Fruit fly (Drosophila melanogaster) whole organism, embryonic: ENCODE data around the gene Ada1-1.
A peak's percentile ranks its signal among the peaks of the same experiment; 100 is the strongest.

ENCODE experiments used
- Bdp1 ChIP-seq: fragments of 200-800 bp; sonication (Bioruptor generic); optimal IDR thresholded peaks from 3 replicates; lab custom pipeline; 2016; ENCODE audit warnings: missing biosample characterization, missing genetic modification characterization
- CG10462 ChIP-seq: fragments of 200-800 bp; sonication (Bioruptor generic); optimal IDR thresholded peaks from 2 replicates; lab custom pipeline; 2016; ENCODE audit warnings: missing biosample characterization, missing genetic modification characterization
- CG11723 ChIP-seq: fragments of 200-800 bp; sonication (Bioruptor generic); optimal IDR thresholded peaks from 2 replicates; lab custom pipeline; 2017; ENCODE audit warnings: missing biosample characterization, mild to moderate bottlenecking, missing genetic modification characterization
- CG13775 ChIP-seq: fragments of 200-800 bp; sonication (Bioruptor generic); optimal IDR thresholded peaks from 3 replicates; lab custom pipeline; 2017; ENCODE audit warnings: missing biosample characterization, mild to moderate bottlenecking, missing genetic modification characterization
- CG13894 ChIP-seq: fragments of 200-800 bp; sonication (Bioruptor generic); optimal IDR thresholded peaks from 3 replicates; lab custom pipeline; 2018; ENCODE audit warnings: missing biosample characterization, mild to moderate bottlenecking, missing genetic modification characterization, moderate library complexity
- CG14965 ChIP-seq: fragments of 200-800 bp; sonication (Bioruptor generic); optimal IDR thresholded peaks from 2 replicates; lab custom pipeline; 2016; ENCODE audit warnings: missing biosample characterization, missing genetic modification characterization, borderline replicate concordance
- CG15696 ChIP-seq: fragments of 200-800 bp; sonication (Bioruptor generic); optimal IDR thresholded peaks from 2 replicates; lab custom pipeline; 2019; ENCODE audit warnings: missing biosample characterization, mild to moderate bottlenecking, missing genetic modification characterization, moderate library complexity
- CG17802 ChIP-seq: fragments of 200-800 bp; sonication (Bioruptor generic); optimal IDR thresholded peaks from 2 replicates; lab custom pipeline; 2018; ENCODE audit warnings: missing biosample characterization, mild to moderate bottlenecking, missing genetic modification characterization, moderate library complexity
- CG2875 ChIP-seq: fragments of 200-800 bp; sonication (Bioruptor generic); optimal IDR thresholded peaks from 2 replicates; lab custom pipeline; 2017; ENCODE audit warnings: missing biosample characterization, mild to moderate bottlenecking, missing genetic modification characterization, missing genetic modification reagents
- CG30020 ChIP-seq: fragments of 200-800 bp; optimal IDR thresholded peaks from 2 replicates; lab custom pipeline; 2019; ENCODE audit warnings: missing biosample characterization, mild to moderate bottlenecking, missing genetic modification characterization, moderate library complexity
- CG3065 ChIP-seq: fragments of 200-800 bp; sonication (Bioruptor generic); optimal IDR thresholded peaks from 2 replicates; lab custom pipeline; 2016; ENCODE audit warnings: missing biosample characterization, missing genetic modification characterization
- CG34224 ChIP-seq: fragments of 200-800 bp; sonication (Bioruptor generic); IDR thresholded peaks from 3 replicates; pipeline ENCODE4 v1.3.6; 2022; ENCODE audit warnings: missing biosample characterization, missing genetic modification characterization; ENCODE audit not compliant: partially characterized antibody
- CG4360 ChIP-seq: fragments of 200-800 bp; sonication (Bioruptor generic); IDR thresholded peaks from 2 replicates; pipeline ENCODE4 v1.3.6; 2022; ENCODE audit warnings: missing biosample characterization, missing genetic modification characterization
- CG4707 ChIP-seq: fragments of 200-800 bp; sonication (Bioruptor generic); optimal IDR thresholded peaks from 2 replicates; lab custom pipeline; 2018; ENCODE audit warnings: missing biosample characterization, mild to moderate bottlenecking, missing genetic modification characterization, moderate library complexity
- CG6272 ChIP-seq: fragments of 200-800 bp; sonication (Bioruptor generic); IDR thresholded peaks from 2 replicates; pipeline ENCODE4 v1.3.6; 2022; ENCODE audit warnings: missing biosample characterization, missing genetic modification characterization
- CG7357 ChIP-seq: fragments of 200-800 bp; sonication (Bioruptor generic); IDR thresholded peaks from 3 replicates; pipeline ENCODE4 v1.3.6; 2022; ENCODE audit warnings: missing biosample characterization, missing genetic modification characterization
- CTCF ChIP-seq: fragments of 200-800 bp; sonication (Bioruptor generic); optimal IDR thresholded peaks from 2 replicates; lab custom pipeline; 2017; ENCODE audit warnings: missing biosample characterization, mild to moderate bottlenecking, missing genetic modification characterization, moderate library complexity
- D19A ChIP-seq: fragments of 200-800 bp; optimal IDR thresholded peaks from 3 replicates; lab custom pipeline; 2019; ENCODE audit warnings: missing biosample characterization, mild to moderate bottlenecking, missing genetic modification characterization, moderate library complexity
- E2f1 ChIP-seq: fragments of 200-800 bp; sonication (Bioruptor generic); IDR thresholded peaks from 2 replicates; pipeline ENCODE4 v1.3.6; 2022; ENCODE audit warnings: missing biosample characterization, missing genetic modification characterization
- Fer2 ChIP-seq: fragments of 200-800 bp; sonication (Bioruptor generic); optimal IDR thresholded peaks from 2 replicates; lab custom pipeline; 2018; ENCODE audit warnings: missing biosample characterization, mild to moderate bottlenecking, missing genetic modification characterization, moderate library complexity
- HHEX ChIP-seq: fragments of 200-800 bp; sonication (Bioruptor generic); optimal IDR thresholded peaks from 3 replicates; lab custom pipeline; 2017; ENCODE audit warnings: missing biosample characterization, mild to moderate bottlenecking, missing genetic modification characterization, missing genetic modification reagents
- HLH3B ChIP-seq: fragments of 200-800 bp; sonication (Bioruptor generic); IDR thresholded peaks from 2 replicates; pipeline ENCODE4 v1.3.6; 2022; ENCODE audit warnings: missing biosample characterization, missing genetic modification characterization
- Lpt ChIP-seq: fragments of >200 bp; optimal IDR thresholded peaks from 2 replicates; lab custom pipeline; 2018; ENCODE audit warnings: missing biosample characterization, missing genetic modification characterization
- MTF-1 ChIP-seq: fragments of 200-800 bp; sonication (Bioruptor generic); optimal IDR thresholded peaks from 2 replicates; lab custom pipeline; 2018; ENCODE audit warnings: missing biosample characterization, mild to moderate bottlenecking, missing genetic modification characterization, borderline replicate concordance
- Nf-YA ChIP-seq: fragments of 200-800 bp; sonication (Bioruptor generic); IDR thresholded peaks from 2 replicates; pipeline ENCODE4 v1.3.6; 2022; ENCODE audit warnings: missing biosample characterization, missing genetic modification characterization
- Six4 ChIP-seq: fragments of 200-800 bp; sonication (Bioruptor generic); optimal IDR thresholded peaks from 2 replicates; lab custom pipeline; 2016; ENCODE audit warnings: missing biosample characterization, missing genetic modification characterization
- Trl ChIP-seq, 3 experiments: fragments of >200 bp in 2 of 3; fragments of 200-800 bp in 1 of 3; sonication (Bioruptor generic) in 1 of 3; optimal IDR thresholded peaks; 2 replicates in 1 of 3; 3 replicates in 2 of 3; lab custom pipeline; 2016 to 2017; ENCODE audit warnings: missing biosample characterization in 1 of 3, missing genetic modification characterization in 1 of 3
- cas ChIP-seq: fragments of 200-800 bp; sonication (Bioruptor generic); IDR thresholded peaks from 2 replicates; pipeline ENCODE4 v1.3.6; 2022; ENCODE audit warnings: missing biosample characterization, missing genetic modification characterization
- cato ChIP-seq: fragments of 200-800 bp; sonication (Bioruptor generic); optimal IDR thresholded peaks from 2 replicates; lab custom pipeline; 2016; ENCODE audit warnings: missing biosample characterization, missing genetic modification characterization, borderline replicate concordance
- chif ChIP-seq, 2 experiments: fragments of 200-800 bp; sonication (Bioruptor generic); optimal IDR thresholded peaks; 3 replicates each; lab custom pipeline; 2016; ENCODE audit warnings: missing biosample characterization in 2 of 2, missing genetic modification characterization in 2 of 2
- croc ChIP-seq: fragments of 200-800 bp; sonication (Bioruptor generic); conservative IDR thresholded peaks from 3 replicates; pipeline ENCODE4 v1.3.6; 2022; ENCODE audit warnings: missing biosample characterization, missing genetic modification characterization
- crp ChIP-seq, 2 experiments: fragments of 200-800 bp; sonication (Bioruptor generic); optimal IDR thresholded peaks; 2 replicates in 1 of 2; 3 replicates in 1 of 2; lab custom pipeline; 2017; ENCODE audit warnings: missing biosample characterization in 2 of 2, missing genetic modification characterization in 2 of 2, mild to moderate bottlenecking in 1 of 2, moderate library complexity in 1 of 2
- cwo ChIP-seq: fragments of 200-800 bp; sonication (Bioruptor generic); optimal IDR thresholded peaks from 3 replicates; lab custom pipeline; 2017; ENCODE audit warnings: missing biosample characterization, missing genetic modification characterization, mild to moderate bottlenecking, moderate library complexity, missing genetic modification reagents
- dan ChIP-seq: fragments of 200-800 bp; sonication (Bioruptor generic); IDR thresholded peaks from 2 replicates; pipeline ENCODE4 v1.3.6; 2022; ENCODE audit warnings: missing biosample characterization, missing genetic modification characterization
- ems ChIP-seq: fragments of 200-800 bp; sonication (Bioruptor generic); optimal IDR thresholded peaks from 3 replicates; lab custom pipeline; 2016; ENCODE audit warnings: missing biosample characterization, missing genetic modification characterization
- eyg ChIP-seq: fragments of 200-800 bp; sonication (Bioruptor generic); optimal IDR thresholded peaks from 3 replicates; lab custom pipeline; 2016; ENCODE audit warnings: missing biosample characterization, missing genetic modification characterization
- grn ChIP-seq: fragments of 200-800 bp; sonication (Bioruptor generic); optimal IDR thresholded peaks from 3 replicates; lab custom pipeline; 2017; ENCODE audit warnings: missing biosample characterization, missing genetic modification characterization
- gsb-n ChIP-seq: fragments of 200-800 bp; sonication (Bioruptor generic); optimal IDR thresholded peaks from 3 replicates; lab custom pipeline; 2018; ENCODE audit warnings: missing biosample characterization, mild to moderate bottlenecking, missing genetic modification characterization
- hb ChIP-seq: fragments of 200-800 bp; sonication (Bioruptor generic); IDR thresholded peaks from 3 replicates; pipeline ENCODE4 v1.3.6; 2022; ENCODE audit warnings: missing biosample characterization, missing genetic modification characterization; ENCODE audit not compliant: partially characterized antibody
- hth ChIP-seq: fragments of >200 bp; optimal IDR thresholded peaks from 2 replicates; lab custom pipeline; 2017; ENCODE audit warnings: inconsistent platforms
- insv ChIP-seq, 2 experiments: fragments of 200-800 bp; sonication (Bioruptor generic); optimal IDR thresholded peaks; 3 replicates each; lab custom pipeline; 2016 to 2018; ENCODE audit warnings: missing biosample characterization in 2 of 2, missing genetic modification characterization in 2 of 2
- lab ChIP-seq: fragments of 200-800 bp; sonication (Bioruptor generic); optimal IDR thresholded peaks from 3 replicates; lab custom pipeline; 2017; ENCODE audit warnings: missing biosample characterization, missing genetic modification characterization, mild to moderate bottlenecking, moderate library complexity, missing genetic modification reagents
- mld ChIP-seq: fragments of 200-800 bp; sonication (Bioruptor generic); IDR thresholded peaks from 3 replicates; pipeline ENCODE4 v1.3.6; 2022; ENCODE audit warnings: missing biosample characterization, missing genetic modification characterization; ENCODE audit not compliant: partially characterized antibody
- odd ChIP-seq: fragments of 200-800 bp; sonication (Bioruptor generic); optimal IDR thresholded peaks from 2 replicates; lab custom pipeline; 2017; ENCODE audit warnings: missing biosample characterization, mild to moderate bottlenecking, missing genetic modification characterization
- psq ChIP-seq: fragments of 200-800 bp; sonication (Bioruptor generic); optimal IDR thresholded peaks from 2 replicates; lab custom pipeline; 2017; ENCODE audit warnings: missing biosample characterization, missing genetic modification characterization
- sens ChIP-seq: fragments of 200-800 bp; sonication (Bioruptor generic); peaks from one replicate; lab custom pipeline; 2016; ENCODE audit warnings: missing biosample characterization, missing genetic modification characterization
- slbo ChIP-seq: fragments of 200-800 bp; sonication (Bioruptor generic); IDR thresholded peaks from 2 replicates; pipeline ENCODE4 v1.3.6; 2022; ENCODE audit warnings: missing biosample characterization, missing genetic modification characterization
- sqz ChIP-seq: fragments of 200-800 bp; sonication (Bioruptor generic); optimal IDR thresholded peaks from 3 replicates; lab custom pipeline; 2018; ENCODE audit warnings: missing biosample characterization, mild to moderate bottlenecking, missing genetic modification characterization
- stc ChIP-seq: fragments of 200-800 bp; sonication (Bioruptor generic); IDR thresholded peaks from 2 replicates; pipeline ENCODE4 v1.3.6; 2022; ENCODE audit warnings: missing biosample characterization, missing genetic modification characterization
- tna ChIP-seq: fragments of 200-800 bp; sonication (Bioruptor generic); IDR thresholded peaks from 2 replicates; pipeline ENCODE4 v1.3.6; 2022; ENCODE audit warnings: missing biosample characterization, missing genetic modification characterization; ENCODE audit not compliant: partially characterized antibody
- vvl ChIP-seq: fragments of 200-800 bp; sonication (Bioruptor generic); IDR thresholded peaks from 2 replicates; pipeline ENCODE4 v1.3.6; 2022; ENCODE audit warnings: missing biosample characterization, missing genetic modification characterization

Gene Ada1-1

dm6 chr2L:12021193-12021592 lies 24.6 kb downstream of the Ada1-1 start (continued):
- peak; percentile 56 for TF ChIP-seq CG10462
- no peak for TF ChIP-seq CG13894 (tag; lab: Kevin White, UChicago)
- TF ChIP-seq CG13775 (GFP tag; lab: Kevin White, UChicago), result peak; percentile 26
- peak; percentile 78 for TF ChIP-seq MTF-1 (GFP tag; lab: Kevin White, UChicago)
- peak; percentile 34 for TF ChIP-seq cato (GFP tag; lab: Kevin White, UChicago)
- TF ChIP-seq croc, result no peak
- peak; percentile 27 for TF ChIP-seq D19A (tag; lab: Kevin White, UChicago)
- TF ChIP-seq CG14965 (GFP tag; lab: Kevin White, UChicago), result peak; percentile 7
- TF ChIP-seq tna (GFP tag; lab: Robert Waterston, UW), result no peak
- TF ChIP-seq insv (GFP tag; optimal IDR thresholded peaks at IDR 0.05; lab: Kevin White, UChicago), result peak in 1 of 2 experiments; percentile 53
- TF ChIP-seq CG4707, result peak; percentile 77
- TF ChIP-seq cas (GFP tag; lab: Robert Waterston, UW), result no peak
- no peak for TF ChIP-seq CG34224 (GFP tag; lab: Robert Waterston, UW)
- TF ChIP-seq CG11723, result peak; percentile 42
- no peak for TF ChIP-seq stc (GFP tag; lab: Robert Waterston, UW)
- TF ChIP-seq Fer2 (tag; lab: Kevin White, UChicago), result peak; percentile 0
- TF ChIP-seq sqz (GFP tag; lab: Kevin White, UChicago), result no peak
- TF ChIP-seq CG30020 (tag; lab: Kevin White, UChicago), result no peak
- peak; percentile 71 for TF ChIP-seq odd (GFP tag; lab: Kevin White, UChicago)
- TF ChIP-seq slbo (GFP tag; lab: Robert Waterston, UW), result 0 out of 2 replicates have a peak, but pooled peaks have one; percentile 8
- TF ChIP-seq HLH3B (GFP tag; lab: Robert Waterston, UW), result no peak; the same call in 1 of the 2 replicates
- TF ChIP-seq E2f1 (GFP tag; lab: Robert Waterston, UW), result no peak
- TF ChIP-seq eyg (GFP tag; lab: Kevin White, UChicago), result no peak
- TF ChIP-seq CG2875 (GFP tag; lab: Kevin White, UChicago), result peak; percentile 88
- TF ChIP-seq sens (GFP tag; lab: Kevin White, UChicago), result peak; percentile 96
- no peak for TF ChIP-seq ems (GFP tag; lab: Kevin White, UChicago)
- TF ChIP-seq dan (GFP tag; lab: Robert Waterston, UW), result no peak
- TF ChIP-seq gsb-n, result peak; percentile 82
- peak; percentile 51 for TF ChIP-seq Bdp1 (GFP tag; lab: Kevin White, UChicago)
- TF ChIP-seq psq (GFP tag; lab: Kevin White, UChicago), result peak; percentile 46
- peak; percentile 7 to 40 for TF ChIP-seq chif (GFP tag; optimal IDR thresholded peaks at IDR 0.05; lab: Kevin White, UChicago)
- no peak; the same call in 1 of the 2 replicates for TF ChIP-seq CG4360 (GFP tag; lab: Robert Waterston, UW)
- TF ChIP-seq CTCF (GFP tag; lab: Kevin White, UChicago), result no peak
- peak; percentile 34 for TF ChIP-seq Six4 (GFP tag; lab: Kevin White, UChicago)
- TF ChIP-seq CG3065, result peak; percentile 40
- peak; percentile 77 for TF ChIP-seq HHEX (GFP tag; lab: Kevin White, UChicago)
- TF ChIP-seq Nf-YA (GFP tag; lab: Robert Waterston, UW), result no peak
- no peak for TF ChIP-seq Trl (optimal IDR thresholded peaks at IDR 0.05; lab: Kevin White, UChicago)
- TF ChIP-seq Trl (GFP tag; optimal IDR thresholded peaks at IDR 0.05; lab: Kevin White, UChicago), result peak; percentile 61
- TF ChIP-seq grn (GFP tag; lab: Kevin White, UChicago), result peak; percentile 23
- no peak for TF ChIP-seq CG6272 (GFP tag; lab: Robert Waterston, UW)
- no peak for TF ChIP-seq crp (GFP tag; optimal IDR thresholded peaks at IDR 0.05; lab: Kevin White, UChicago)
- peak; percentile 68 for TF ChIP-seq CG15696 (tag; lab: Kevin White, UChicago)
- peak; percentile 89 for TF ChIP-seq lab
- no peak for TF ChIP-seq hb (GFP tag; lab: Robert Waterston, UW)
- peak; percentile 15 for TF ChIP-seq CG17802 (tag; lab: Kevin White, UChicago)
- TF ChIP-seq vvl (GFP tag; lab: Robert Waterston, UW), result peak; percentile 45
- TF ChIP-seq hth (lab: Kevin White, UChicago), result no peak
- TF ChIP-seq cwo (GFP tag; lab: Kevin White, UChicago), result peak; percentile 37
- no peak for TF ChIP-seq mld (GFP tag; lab: Robert Waterston, UW)
- no peak for TF ChIP-seq CG7357 (GFP tag; lab: Robert Waterston, UW)
- TF ChIP-seq Lpt, result no peak
